Worm (Caenorhabditis elegans): ENCODE data around the gene adh-1.

The adh-1 gene

ce11 chrV:11887988-11888499 is at the start of gene adh-1:
TSS of gene adh-1 (plus strand) at chrV:11888248.
- TF ChIP-seq nhr-12 (tag; optimal IDR thresholded peaks at IDR 0.05) = no peak
- peak; percentile 62 for TF ChIP-seq gmeb-1 (tag; optimal IDR thresholded peaks at IDR 0.05)
- TF ChIP-seq nhr-25 (tag; optimal IDR thresholded peaks at IDR 0.05) = peak; percentile 76
- no peak for TF ChIP-seq nhr-23 (tag; optimal IDR thresholded peaks at IDR 0.05)
- no peak for TF ChIP-seq nhr-77 (tag; optimal IDR thresholded peaks at IDR 0.05)
- TF ChIP-seq unc-39 (tag; optimal IDR thresholded peaks at IDR 0.05) = no peak
- TF ChIP-seq mbf-1 (tag; optimal IDR thresholded peaks at IDR 0.05) = no peak
- TF ChIP-seq nhr-129 (tag; optimal IDR thresholded peaks at IDR 0.05) = peak; percentile 87
- TF ChIP-seq egl-27 (tag; optimal IDR thresholded peaks at IDR 0.05) = peak; percentile 59
- TF ChIP-seq zag-1 (tag; optimal IDR thresholded peaks at IDR 0.05) = no peak
- no peak for TF ChIP-seq ztf-4 (tag; optimal IDR thresholded peaks at IDR 0.05)
- peak; percentile 97 for TF ChIP-seq nhr-21 (tag; optimal IDR thresholded peaks at IDR 0.05)
- no peak for TF ChIP-seq mab-5 (tag; optimal IDR thresholded peaks at IDR 0.05)
- TF ChIP-seq ZK546.5 (tag; optimal IDR thresholded peaks at IDR 0.05) = no peak
- peak; percentile 25 for TF ChIP-seq Y55F3AM.14 (GFP tag; optimal IDR thresholded peaks at IDR 0.05)
- TF ChIP-seq ztf-1 (GFP tag; conservative IDR thresholded peaks at IDR 0.05) = no peak
- peak; percentile 88 for TF ChIP-seq F13H6.1 (tag; optimal IDR thresholded peaks at IDR 0.05)
- TF ChIP-seq fos-1 (tag; optimal IDR thresholded peaks at IDR 0.05) = peak; percentile 54
- TF ChIP-seq sem-4 (tag; optimal IDR thresholded peaks at IDR 0.05) = no peak
- no peak for TF ChIP-seq lin-11 (tag; optimal IDR thresholded peaks at IDR 0.05)
- peak; percentile 81 for TF ChIP-seq crh-2 (tag; optimal IDR thresholded peaks at IDR 0.05)
- peak; percentile 27 for TF ChIP-seq snpc-4 (tag; optimal IDR thresholded peaks at IDR 0.05)
- TF ChIP-seq C34F6.9 (tag; optimal IDR thresholded peaks at IDR 0.05) = peak; percentile 46
- TF ChIP-seq ama-1 (optimal IDR thresholded peaks at IDR 0.05) = peak; percentile 96
- TF ChIP-seq nhr-11 (tag; optimal IDR thresholded peaks at IDR 0.05) = no peak
- TF ChIP-seq lin-13 (GFP tag; optimal IDR thresholded peaks at IDR 0.05) = peak; percentile 1
- TF ChIP-seq nhr-6 (tag; optimal IDR thresholded peaks at IDR 0.05) = peak; percentile 30
- peak; percentile 73 for TF ChIP-seq blmp-1 (tag; optimal IDR thresholded peaks at IDR 0.05; ENCODE audit: insufficient read depth)
- no peak for TF ChIP-seq elt-3 (tag; optimal IDR thresholded peaks at IDR 0.05)
- TF ChIP-seq lsy-2 (tag; optimal IDR thresholded peaks at IDR 0.05) = peak in 1 of 2 experiments; percentile 59
- TF ChIP-seq nhr-237 (tag; optimal IDR thresholded peaks at IDR 0.05) = no peak
- peak; percentile 98 for TF ChIP-seq sma-9 (GFP tag; optimal IDR thresholded peaks at IDR 0.05)
- peak; percentile 72 for TF ChIP-seq sma-9 (tag; optimal IDR thresholded peaks at IDR 0.05)
- peak; percentile 73 for TF ChIP-seq sma-3 (GFP tag; optimal IDR thresholded peaks at IDR 0.05)
- no peak for TF ChIP-seq lin-39 (tag; optimal IDR thresholded peaks at IDR 0.05)
- no peak for TF ChIP-seq aly-2 (tag; optimal IDR thresholded peaks at IDR 0.05)
- no peak for TF ChIP-seq unc-55 (GFP tag; optimal IDR thresholded peaks at IDR 0.05)
- TF ChIP-seq ceh-16 (tag; optimal IDR thresholded peaks at IDR 0.05) = no peak
- no peak for TF ChIP-seq peb-1 (tag; optimal IDR thresholded peaks at IDR 0.05)
- TF ChIP-seq unc-62 (GFP tag; optimal IDR thresholded peaks at IDR 0.05) = no peak
- TF ChIP-seq ceh-82 (tag; optimal IDR thresholded peaks at IDR 0.05) = no peak
- peak; percentile 89 to 95 for TF ChIP-seq mdl-1 (tag; optimal IDR thresholded peaks at IDR 0.05)
- no peak for TF ChIP-seq ztf-11 (tag; optimal IDR thresholded peaks at IDR 0.05)

- TF ChIP-seq ZK546.5 (tag; optimal IDR thresholded peaks at IDR 0.05) (no peak), mbf-1 (tag; optimal IDR thresholded peaks at IDR 0.05) (no peak), nhr-6 (tag; optimal IDR thresholded peaks at IDR 0.05) (no peak), nhr-23 (tag; optimal IDR thresholded peaks at IDR 0.05) (no peak), F13H6.1 (tag; optimal IDR thresholded peaks at IDR 0.05) (no peak), nhr-11 (tag; optimal IDR thresholded peaks at IDR 0.05) (no peak), egl-27 (tag; optimal IDR thresholded peaks at IDR 0.05) (no peak), C34F6.9 (tag; optimal IDR thresholded peaks at IDR 0.05) (no peak), ztf-11 (tag; optimal IDR thresholded peaks at IDR 0.05) (no peak), nhr-77 (tag; optimal IDR thresholded peaks at IDR 0.05) (no peak), sem-4 (tag; optimal IDR thresholded peaks at IDR 0.05) (no peak), ama-1 (optimal IDR thresholded peaks at IDR 0.05) (no peak)
Observed at ce11 chrV:11839220-11839619, 48.8 kb upstream of the adh-1 start, which contains the start of gene idpb-5. TSS of gene idpb-5 (plus strand) at chrV:11839520.

Measured in whole organism, L2 larva.